Fruit fly (Drosophila melanogaster): Measurements from ENCODE around the gene CG8814.

- peak; percentile 95 for TF ChIP-seq Mnt (GFP tag; optimal IDR thresholded peaks at IDR 0.05)
- peak; percentile 90 for TF ChIP-seq Hr96 (GFP tag; optimal IDR thresholded peaks at IDR 0.05)
- peak; percentile 65 for TF ChIP-seq tj (GFP tag; optimal IDR thresholded peaks at IDR 0.05)
- TF ChIP-seq CG33017 (tag; optimal IDR thresholded peaks at IDR 0.05) = peak; percentile 53
- peak; percentile 91 for TF ChIP-seq Crg-1 (GFP tag; optimal IDR thresholded peaks at IDR 0.05)
- TF ChIP-seq ovo (GFP tag; optimal IDR thresholded peaks at IDR 0.05) = peak; percentile 88
- peak; percentile 83 for TF ChIP-seq CG7045 (GFP tag; optimal IDR thresholded peaks at IDR 0.05)
- peak; percentile 96 for TF ChIP-seq CG1620 (GFP tag; optimal IDR thresholded peaks at IDR 0.05)
- peak; percentile 75 for TF ChIP-seq CG12768 (GFP tag; optimal IDR thresholded peaks at IDR 0.05)
- TF ChIP-seq CG7101 (tag; optimal IDR thresholded peaks at IDR 0.05) = peak; percentile 88
- TF ChIP-seq cic (GFP tag; optimal IDR thresholded peaks at IDR 0.05) = peak; percentile 65
- no peak for TF ChIP-seq kay (GFP tag; ENCODE audit: borderline replicate concordance)
Measured at dm6 chr2L:2855773-2856615, 18.7 kb upstream of the CG8814 start, which contains the start of the genes CG3104 and RpS21.
